Fruit fly (Drosophila melanogaster) whole organism, embryonic: ENCODE data around the gene CG43954.

Experiments
- Adf1 ChIP-seq: fragments of 200-800 bp; sonication (Bioruptor generic); IDR thresholded peaks from 2 replicates; pipeline ENCODE4 v1.3.6; 2022; ENCODE audit warnings: missing biosample characterization, missing genetic modification characterization
- Bdp1 ChIP-seq: fragments of 200-800 bp; sonication (Bioruptor generic); optimal IDR thresholded peaks from 3 replicates; lab custom pipeline; 2016; ENCODE audit warnings: missing biosample characterization, missing genetic modification characterization
- CG10267 ChIP-seq: fragments of 200-800 bp; sonication (Bioruptor generic); optimal IDR thresholded peaks from 2 replicates; lab custom pipeline; 2018; ENCODE audit warnings: missing biosample characterization, mild to moderate bottlenecking, missing genetic modification characterization, moderate library complexity
- CG10979 ChIP-seq: fragments of 200-800 bp; sonication (Bioruptor generic); optimal IDR thresholded peaks from 2 replicates; lab custom pipeline; 2018; ENCODE audit warnings: missing biosample characterization, mild to moderate bottlenecking, missing genetic modification characterization, moderate library complexity
- CG11696 ChIP-seq: fragments of 200-800 bp; sonication (Bioruptor generic); IDR thresholded peaks from 2 replicates; pipeline ENCODE4 v1.3.6; 2022; ENCODE audit warnings: missing biosample characterization, missing genetic modification characterization
- CG11723 ChIP-seq: fragments of 200-800 bp; sonication (Bioruptor generic); optimal IDR thresholded peaks from 2 replicates; lab custom pipeline; 2017; ENCODE audit warnings: missing biosample characterization, mild to moderate bottlenecking, missing genetic modification characterization
- CG15073 ChIP-seq: fragments of 200-800 bp; sonication (Bioruptor generic); optimal IDR thresholded peaks from 2 replicates; lab custom pipeline; 2016; ENCODE audit warnings: missing biosample characterization, missing genetic modification characterization
- CG15601 ChIP-seq: fragments of 200-800 bp; sonication (Bioruptor generic); optimal IDR thresholded peaks from 3 replicates; lab custom pipeline; 2019; ENCODE audit warnings: missing biosample characterization, mild to moderate bottlenecking, missing genetic modification characterization, moderate library complexity
- CG17359 ChIP-seq: fragments of 200-800 bp; sonication (Bioruptor generic); optimal IDR thresholded peaks from 3 replicates; lab custom pipeline; 2018; ENCODE audit warnings: missing biosample characterization, mild to moderate bottlenecking, missing genetic modification characterization, moderate library complexity
- CG17612 ChIP-seq: fragments of 200-800 bp; sonication (Bioruptor generic); IDR thresholded peaks from 2 replicates; pipeline ENCODE4 v1.3.6; 2022; ENCODE audit warnings: missing biosample characterization, missing genetic modification characterization
- CG30431 ChIP-seq: fragments of 200-800 bp; sonication (Bioruptor generic); optimal IDR thresholded peaks from 2 replicates; lab custom pipeline; 2017; ENCODE audit warnings: missing biosample characterization, missing genetic modification characterization
- CG31365 ChIP-seq: fragments of 200-800 bp; sonication (Bioruptor generic); optimal IDR thresholded peaks from 2 replicates; lab custom pipeline; 2018; ENCODE audit warnings: missing biosample characterization, mild to moderate bottlenecking, missing genetic modification characterization
- CG31441 ChIP-seq: fragments of 200-800 bp; sonication (Bioruptor generic); IDR thresholded peaks from 2 replicates; pipeline ENCODE4 v1.3.6; 2022; ENCODE audit warnings: missing biosample characterization, missing genetic modification characterization
- CG32767 ChIP-seq: fragments of 200-800 bp; sonication (Bioruptor generic); IDR thresholded peaks from 2 replicates; pipeline ENCODE4 v1.3.6; 2022; ENCODE audit warnings: missing biosample characterization, missing genetic modification characterization
- CG3726 ChIP-seq: fragments of 200-800 bp; sonication (Bioruptor generic); IDR thresholded peaks from 3 replicates; pipeline ENCODE4, ENCODE4 v1.3.6; 2022; ENCODE audit warnings: missing biosample characterization, missing genetic modification characterization
- CG6175 ChIP-seq: fragments of 200-800 bp; sonication (Bioruptor generic); IDR thresholded peaks from 3 replicates; pipeline ENCODE4 v1.3.6; 2022; ENCODE audit warnings: missing biosample characterization, missing genetic modification characterization
- CG6791 ChIP-seq: fragments of 200-800 bp; sonication (Bioruptor generic); IDR thresholded peaks from 3 replicates; pipeline ENCODE4 v1.3.6; 2022; ENCODE audit warnings: missing biosample characterization, missing genetic modification characterization; ENCODE audit not compliant: partially characterized antibody
- CG7372 ChIP-seq: fragments of 200-800 bp; sonication (Bioruptor generic); IDR thresholded peaks from 2 replicates; pipeline ENCODE4 v1.3.6; 2022; ENCODE audit warnings: missing biosample characterization, missing genetic modification characterization
- CG8478 ChIP-seq: fragments of >200 bp; optimal IDR thresholded peaks from 2 replicates; lab custom pipeline; 2018
- CHES-1-like ChIP-seq: fragments of 200-800 bp; sonication (Bioruptor generic); optimal IDR thresholded peaks from 2 replicates; lab custom pipeline; 2016; ENCODE audit warnings: missing biosample characterization, missing genetic modification characterization
- CoRest ChIP-seq: fragments of 200-800 bp; sonication (Bioruptor generic); optimal IDR thresholded peaks from 3 replicates; lab custom pipeline; 2018; ENCODE audit warnings: missing biosample characterization, mild to moderate bottlenecking, missing genetic modification characterization, moderate library complexity
- D ChIP-seq, 2 experiments: fragments of 200-800 bp in 1 of 2; fragments of >200 bp in 1 of 2; sonication (Bioruptor generic) in 1 of 2; optimal IDR thresholded peaks; 2 replicates in 1 of 2; 3 replicates in 1 of 2; lab custom pipeline; 2017; ENCODE audit warnings: mild to moderate bottlenecking in 1 of 2, missing biosample characterization in 1 of 2, missing genetic modification characterization in 1 of 2, missing genetic modification reagents in 1 of 2
- Dbx ChIP-seq: fragments of 200-800 bp; sonication (Bioruptor generic); IDR thresholded peaks from 3 replicates; pipeline ENCODE4 v1.3.6; 2022; ENCODE audit warnings: missing biosample characterization, missing genetic modification characterization
- Doc3 ChIP-seq: fragments of 200-800 bp; sonication (Bioruptor generic); IDR thresholded peaks from 3 replicates; pipeline ENCODE4 v1.3.6; 2022; ENCODE audit warnings: missing biosample characterization, missing genetic modification characterization; ENCODE audit not compliant: partially characterized antibody
- Drgx ChIP-seq: fragments of 200-800 bp; sonication (Bioruptor generic); IDR thresholded peaks from 2 replicates; pipeline ENCODE4 v1.3.6; 2022; ENCODE audit warnings: missing biosample characterization, missing genetic modification characterization
- Gug ChIP-seq: fragments of 200-800 bp; sonication (Bioruptor generic); IDR thresholded peaks from 4 replicates; pipeline ENCODE4 v1.3.6; 2022; ENCODE audit warnings: missing biosample characterization, missing genetic modification characterization
- HHEX ChIP-seq: fragments of 200-800 bp; sonication (Bioruptor generic); optimal IDR thresholded peaks from 3 replicates; lab custom pipeline; 2017; ENCODE audit warnings: missing biosample characterization, mild to moderate bottlenecking, missing genetic modification characterization, missing genetic modification reagents
- Nf-YB ChIP-seq: fragments of 200-800 bp; sonication (Bioruptor generic); optimal IDR thresholded peaks from 3 replicates; lab custom pipeline; 2019; ENCODE audit warnings: missing biosample characterization, mild to moderate bottlenecking, missing genetic modification characterization, moderate library complexity
- Sox102F ChIP-seq: fragments of 200-800 bp; sonication (Bioruptor generic); optimal IDR thresholded peaks from 2 replicates; lab custom pipeline; 2018; ENCODE audit warnings: missing biosample characterization, mild to moderate bottlenecking, missing genetic modification characterization, moderate library complexity
- Vsx1 ChIP-seq: fragments of 200-800 bp; sonication (Bioruptor generic); optimal IDR thresholded peaks from 2 replicates; lab custom pipeline; 2017; ENCODE audit warnings: missing biosample characterization, mild to moderate bottlenecking, missing genetic modification characterization, missing genetic modification reagents
- bbx ChIP-seq: fragments of 200-800 bp; sonication (Bioruptor generic); IDR thresholded peaks from 2 replicates; pipeline ENCODE4 v1.3.6; 2022; ENCODE audit warnings: missing biosample characterization, missing genetic modification characterization; ENCODE audit not compliant: partially characterized antibody
- bigmax ChIP-seq: fragments of 200-800 bp; sonication (Bioruptor generic); optimal IDR thresholded peaks from 2 replicates; lab custom pipeline; 2018; ENCODE audit warnings: missing biosample characterization, mild to moderate bottlenecking, missing genetic modification characterization
- cato ChIP-seq: fragments of 200-800 bp; sonication (Bioruptor generic); optimal IDR thresholded peaks from 2 replicates; lab custom pipeline; 2016; ENCODE audit warnings: missing biosample characterization, missing genetic modification characterization, borderline replicate concordance
- crp ChIP-seq, 2 experiments: fragments of 200-800 bp; sonication (Bioruptor generic); optimal IDR thresholded peaks; 2 replicates in 1 of 2; 3 replicates in 1 of 2; lab custom pipeline; 2017; ENCODE audit warnings: missing biosample characterization in 2 of 2, missing genetic modification characterization in 2 of 2, mild to moderate bottlenecking in 1 of 2, moderate library complexity in 1 of 2
- dati ChIP-seq: fragments of 200-800 bp; sonication (Bioruptor generic); IDR thresholded peaks from 2 replicates; pipeline ENCODE4 v1.3.6; 2022; ENCODE audit warnings: missing biosample characterization, missing genetic modification characterization
- dimm ChIP-seq: fragments of 200-800 bp; sonication (Bioruptor generic); IDR thresholded peaks from 2 replicates; pipeline ENCODE4 v1.3.6; 2022; ENCODE audit warnings: missing biosample characterization, missing genetic modification characterization
- dmrt99B ChIP-seq: fragments of 200-800 bp; sonication (Bioruptor generic); optimal IDR thresholded peaks from 2 replicates; lab custom pipeline; 2018; ENCODE audit warnings: missing biosample characterization, mild to moderate bottlenecking, missing genetic modification characterization, moderate library complexity
- her ChIP-seq: fragments of 200-800 bp; sonication (Bioruptor generic); optimal IDR thresholded peaks from 2 replicates; lab custom pipeline; 2016; ENCODE audit warnings: missing biosample characterization, missing genetic modification characterization
- lola ChIP-seq, 3 experiments: fragments of >200 bp in 2 of 3; fragments of 200-800 bp in 1 of 3; sonication (Bioruptor generic) in 1 of 3; optimal IDR thresholded peaks; 2 replicates each; lab custom pipeline; 2017 to 2019; ENCODE audit warnings: missing biosample characterization in 3 of 3, missing genetic modification characterization in 3 of 3, mild to moderate bottlenecking in 1 of 3, moderate library complexity in 1 of 3
- oc ChIP-seq: fragments of 200-800 bp; sonication (Bioruptor generic); optimal IDR thresholded peaks from 2 replicates; lab custom pipeline; 2018; ENCODE audit warnings: missing biosample characterization, mild to moderate bottlenecking, missing genetic modification characterization, moderate library complexity
- onecut ChIP-seq: fragments of 200-800 bp; sonication (Bioruptor generic); IDR thresholded peaks from 2 replicates; pipeline ENCODE4 v1.3.6; 2022; ENCODE audit warnings: missing biosample characterization, missing genetic modification characterization
- p53 ChIP-seq: fragments of 200-800 bp; sonication (Bioruptor generic); optimal IDR thresholded peaks from 2 replicates; lab custom pipeline; 2016; ENCODE audit warnings: missing biosample characterization, missing genetic modification characterization
- rib ChIP-seq: fragments of 200-800 bp; sonication (Bioruptor generic); IDR thresholded peaks from 2 replicates; pipeline ENCODE4 v1.3.6; 2022; ENCODE audit warnings: missing biosample characterization, missing genetic modification characterization
- schlank ChIP-seq: fragments of 200-800 bp; sonication (Bioruptor generic); optimal IDR thresholded peaks from 2 replicates; lab custom pipeline; 2018; ENCODE audit warnings: missing biosample characterization, mild to moderate bottlenecking, missing genetic modification characterization
- sens ChIP-seq: fragments of 200-800 bp; sonication (Bioruptor generic); peaks from one replicate; lab custom pipeline; 2016; ENCODE audit warnings: missing biosample characterization, missing genetic modification characterization
- ssp ChIP-seq: fragments of 200-800 bp; sonication (Bioruptor generic); IDR thresholded peaks from 2 replicates; pipeline ENCODE4 v1.3.6; 2022; ENCODE audit warnings: missing biosample characterization, missing genetic modification characterization
- tap ChIP-seq: fragments of 200-800 bp; optimal IDR thresholded peaks from 3 replicates; lab custom pipeline; 2019; ENCODE audit warnings: missing biosample characterization, mild to moderate bottlenecking, missing genetic modification characterization, moderate library complexity
- unpg ChIP-seq: fragments of 200-800 bp; sonication (Bioruptor generic); optimal IDR thresholded peaks from 3 replicates; lab custom pipeline; 2018; ENCODE audit warnings: missing biosample characterization, mild to moderate bottlenecking, missing genetic modification characterization, moderate library complexity
- vfl ChIP-seq: fragments of 200-800 bp; sonication (Bioruptor generic); optimal IDR thresholded peaks from 2 replicates; lab custom pipeline; 2016; ENCODE audit warnings: missing biosample characterization, missing genetic modification characterization
- vnd ChIP-seq: fragments of 200-800 bp; sonication (Bioruptor generic); IDR thresholded peaks from 3 replicates; pipeline ENCODE4 v1.3.6; 2022; ENCODE audit warnings: missing biosample characterization, missing genetic modification characterization; ENCODE audit not compliant: partially characterized antibody
- zfh2 ChIP-seq: fragments of 200-800 bp; sonication (Bioruptor generic); optimal IDR thresholded peaks from 2 replicates; lab custom pipeline; 2016; ENCODE audit warnings: missing biosample characterization, missing genetic modification characterization

The CG43954 gene

dm6 chr3L:16749726-16750125 is 38.2 kb upstream of the CG43954 start (continued):
- no peak for TF ChIP-seq schlank (tag; lab: Kevin White, UChicago)
- no peak for TF ChIP-seq CG6791
- no peak for TF ChIP-seq vnd (GFP tag; lab: Robert Waterston, UW)
- TF ChIP-seq onecut (GFP tag; lab: Robert Waterston, UW), result no peak
- TF ChIP-seq Sox102F (GFP tag; lab: Kevin White, UChicago), result peak; percentile 2
- TF ChIP-seq sens (GFP tag; lab: Kevin White, UChicago), result peak; percentile 74
- no peak for TF ChIP-seq ssp (GFP tag; lab: Robert Waterston, UW)
- TF ChIP-seq CG30431 (GFP tag; lab: Kevin White, UChicago), result peak; percentile 12
- no peak for TF ChIP-seq dati
- no peak for TF ChIP-seq cato (GFP tag; lab: Kevin White, UChicago)
- TF ChIP-seq CoRest, result peak; percentile 6
- TF ChIP-seq CG17612 (GFP tag; lab: Robert Waterston, UW), result no peak
- TF ChIP-seq CG31365, result no peak
- peak; percentile 60 for TF ChIP-seq dmrt99B
- TF ChIP-seq CG11696 (GFP tag; lab: Robert Waterston, UW), result no peak
- no peak for TF ChIP-seq Adf1 (GFP tag; lab: Robert Waterston, UW)
- no peak for TF ChIP-seq HHEX (GFP tag; lab: Kevin White, UChicago)
- no peak for TF ChIP-seq CG32767 (GFP tag; lab: Robert Waterston, UW)
- TF ChIP-seq CG10267 (tag; lab: Kevin White, UChicago), result peak; percentile 61
- TF ChIP-seq Doc3 (GFP tag; lab: Robert Waterston, UW), result no peak
- peak; percentile 18 for TF ChIP-seq unpg
- no peak for TF ChIP-seq CG8478
- TF ChIP-seq CG7372 (GFP tag; lab: Robert Waterston, UW), result no peak
- TF ChIP-seq dimm (GFP tag; lab: Robert Waterston, UW), result no peak
- TF ChIP-seq Drgx (GFP tag; lab: Robert Waterston, UW), result peak; percentile 59
- no peak for TF ChIP-seq Bdp1 (GFP tag; lab: Kevin White, UChicago)
- no peak for TF ChIP-seq bigmax (GFP tag; lab: Kevin White, UChicago)
- TF ChIP-seq Vsx1 (GFP tag; lab: Kevin White, UChicago), result no peak
- TF ChIP-seq vfl (GFP tag; lab: Kevin White, UChicago), result no peak
- TF ChIP-seq Dbx, result no peak
- no peak for TF ChIP-seq Gug
- TF ChIP-seq D (optimal IDR thresholded peaks at IDR 0.05; lab: Kevin White, UChicago), result no peak
- peak; percentile 43 for TF ChIP-seq D (GFP tag; optimal IDR thresholded peaks at IDR 0.05; lab: Kevin White, UChicago)
- no peak for TF ChIP-seq zfh2
- no peak for TF ChIP-seq CG6175
- TF ChIP-seq oc (tag; lab: Kevin White, UChicago), result no peak
- no peak for TF ChIP-seq CHES-1-like
- peak; percentile 82 for TF ChIP-seq CG10979
- peak in 1 of 3 experiments; percentile 63 for TF ChIP-seq lola (GFP tag; optimal IDR thresholded peaks at IDR 0.05; lab: Kevin White, UChicago)
- TF ChIP-seq CG17359 (tag; lab: Kevin White, UChicago), result peak; percentile 38
- TF ChIP-seq rib (GFP tag; lab: Robert Waterston, UW), result no peak
- TF ChIP-seq CG31441, result peak; percentile 72
- TF ChIP-seq CG15601 (tag; lab: Kevin White, UChicago), result peak; percentile 33
- TF ChIP-seq tap, result peak; percentile 9
- no peak for TF ChIP-seq her
- no peak for TF ChIP-seq crp (GFP tag; optimal IDR thresholded peaks at IDR 0.05; lab: Kevin White, UChicago)
- no peak for TF ChIP-seq bbx (GFP tag; lab: Robert Waterston, UW)
- no peak for TF ChIP-seq p53 (GFP tag; lab: Kevin White, UChicago)
- TF ChIP-seq Nf-YB (GFP tag; lab: Kevin White, UChicago), result no peak
- no peak for TF ChIP-seq CG3726 (GFP tag; lab: Robert Waterston, UW)
- TF ChIP-seq CG15073 (GFP tag; lab: Kevin White, UChicago), result no peak
- TF ChIP-seq CG11723 (GFP tag; lab: Kevin White, UChicago), result no peak
